Fruit fly (Drosophila melanogaster) whole organism, embryonic: ENCODE results near the gene CG5056.

Experiments
- ATbp ChIP-seq: fragments of 200-800 bp; sonication (Bioruptor generic); optimal IDR thresholded peaks from 2 replicates; lab custom pipeline; 2017; ENCODE audit warnings: missing biosample characterization, mild to moderate bottlenecking, missing genetic modification characterization, missing genetic modification reagents
- Antp ChIP-seq: fragments of 200-800 bp; sonication (Bioruptor generic); optimal IDR thresholded peaks from 3 replicates; lab custom pipeline; 2016; ENCODE audit warnings: missing biosample characterization, missing genetic modification characterization
- CG10654 ChIP-seq: fragments of 200-800 bp; sonication (Bioruptor generic); optimal IDR thresholded peaks from 2 replicates; lab custom pipeline; 2016; ENCODE audit warnings: missing biosample characterization, missing genetic modification characterization
- CG10979 ChIP-seq: fragments of 200-800 bp; sonication (Bioruptor generic); optimal IDR thresholded peaks from 2 replicates; lab custom pipeline; 2018; ENCODE audit warnings: missing biosample characterization, mild to moderate bottlenecking, missing genetic modification characterization, moderate library complexity
- CG11093 ChIP-seq: fragments of 200-800 bp; sonication (Bioruptor generic); IDR thresholded peaks from 3 replicates; pipeline ENCODE4 v1.3.6; 2022; ENCODE audit warnings: missing biosample characterization, missing genetic modification characterization
- CG1647 ChIP-seq: fragments of 200-800 bp; sonication (Bioruptor generic); optimal IDR thresholded peaks from 3 replicates; lab custom pipeline; 2016; ENCODE audit warnings: missing biosample characterization, missing genetic modification characterization
- CG16813 ChIP-seq: fragments of 200-800 bp; sonication (Bioruptor generic); IDR thresholded peaks from 3 replicates; pipeline ENCODE4 v1.3.6; 2022; ENCODE audit warnings: missing biosample characterization, missing genetic modification characterization; ENCODE audit not compliant: partially characterized antibody
- CG16863 ChIP-seq: fragments of 200-800 bp; sonication (Bioruptor generic); optimal IDR thresholded peaks from 3 replicates; lab custom pipeline; 2016; ENCODE audit warnings: missing biosample characterization, missing genetic modification characterization
- CG17328 ChIP-seq: fragments of 200-800 bp; sonication (Bioruptor generic); IDR thresholded peaks from 2 replicates; pipeline ENCODE4 v1.3.6; 2022; ENCODE audit warnings: missing biosample characterization, missing genetic modification characterization
- CG2116 ChIP-seq: fragments of 200-800 bp; sonication (Bioruptor generic); optimal IDR thresholded peaks from 3 replicates; lab custom pipeline; 2018; ENCODE audit warnings: missing biosample characterization, mild to moderate bottlenecking, missing genetic modification characterization
- CG2199 ChIP-seq: fragments of 200-800 bp; sonication (Bioruptor generic); IDR thresholded peaks from 3 replicates; pipeline ENCODE4 v1.3.6; 2022; ENCODE audit warnings: missing biosample characterization, missing genetic modification characterization
- CG30020 ChIP-seq: fragments of 200-800 bp; optimal IDR thresholded peaks from 2 replicates; lab custom pipeline; 2019; ENCODE audit warnings: missing biosample characterization, mild to moderate bottlenecking, missing genetic modification characterization, moderate library complexity
- CG31441 ChIP-seq: fragments of 200-800 bp; sonication (Bioruptor generic); IDR thresholded peaks from 2 replicates; pipeline ENCODE4 v1.3.6; 2022; ENCODE audit warnings: missing biosample characterization, missing genetic modification characterization
- CG32767 ChIP-seq: fragments of 200-800 bp; sonication (Bioruptor generic); IDR thresholded peaks from 2 replicates; pipeline ENCODE4 v1.3.6; 2022; ENCODE audit warnings: missing biosample characterization, missing genetic modification characterization
- CG3726 ChIP-seq: fragments of 200-800 bp; sonication (Bioruptor generic); IDR thresholded peaks from 3 replicates; pipeline ENCODE4, ENCODE4 v1.3.6; 2022; ENCODE audit warnings: missing biosample characterization, missing genetic modification characterization
- CG42726 ChIP-seq: fragments of 200-800 bp; sonication (Bioruptor generic); IDR thresholded peaks from 2 replicates; pipeline ENCODE4 v1.3.6; 2022; ENCODE audit warnings: missing biosample characterization, missing genetic modification characterization; ENCODE audit not compliant: partially characterized antibody
- CG4424 ChIP-seq: fragments of 200-800 bp; sonication (Bioruptor generic); optimal IDR thresholded peaks from 3 replicates; lab custom pipeline; 2016; ENCODE audit warnings: missing biosample characterization, missing genetic modification characterization
- CG4617 ChIP-seq: fragments of 200-800 bp; sonication (Bioruptor generic); optimal IDR thresholded peaks from 3 replicates; lab custom pipeline; 2016; ENCODE audit warnings: missing biosample characterization, missing genetic modification characterization, borderline replicate concordance
- CG6254 ChIP-seq: fragments of 200-800 bp; sonication (Bioruptor generic); optimal IDR thresholded peaks from 3 replicates; lab custom pipeline; 2017; ENCODE audit warnings: mild to moderate bottlenecking, missing biosample characterization, missing genetic modification reagents, missing genetic modification characterization
- CG6272 ChIP-seq: fragments of 200-800 bp; sonication (Bioruptor generic); IDR thresholded peaks from 2 replicates; pipeline ENCODE4 v1.3.6; 2022; ENCODE audit warnings: missing biosample characterization, missing genetic modification characterization
- CG6654 ChIP-seq: fragments of 200-800 bp; sonication (Bioruptor generic); optimal IDR thresholded peaks from 2 replicates; lab custom pipeline; 2017; ENCODE audit warnings: missing biosample characterization, mild to moderate bottlenecking, missing genetic modification characterization
- CG6683 ChIP-seq: fragments of 200-800 bp; sonication (Bioruptor generic); optimal IDR thresholded peaks from 2 replicates; lab custom pipeline; 2017; ENCODE audit warnings: missing biosample characterization, mild to moderate bottlenecking, missing genetic modification characterization, missing genetic modification reagents
- CG8388 ChIP-seq: fragments of 200-800 bp; sonication (Bioruptor generic); optimal IDR thresholded peaks from 2 replicates; lab custom pipeline; 2019; ENCODE audit warnings: missing biosample characterization, mild to moderate bottlenecking, missing genetic modification characterization, moderate library complexity
- CG9797 ChIP-seq: fragments of 200-800 bp; sonication (Bioruptor generic); optimal IDR thresholded peaks from 3 replicates; lab custom pipeline; 2018; ENCODE audit warnings: missing biosample characterization, mild to moderate bottlenecking, missing genetic modification characterization
- CHES-1-like ChIP-seq: fragments of 200-800 bp; sonication (Bioruptor generic); optimal IDR thresholded peaks from 2 replicates; lab custom pipeline; 2016; ENCODE audit warnings: missing biosample characterization, missing genetic modification characterization
- Dek ChIP-seq: fragments of 200-800 bp; sonication (Bioruptor generic); optimal IDR thresholded peaks from 3 replicates; lab custom pipeline; 2019; ENCODE audit warnings: missing biosample characterization, mild to moderate bottlenecking, missing genetic modification characterization, moderate library complexity
- Dip2 ChIP-seq: fragments of 200-800 bp; sonication (Bioruptor generic); IDR thresholded peaks from 2 replicates; pipeline ENCODE4 v1.3.6; 2022; ENCODE audit warnings: missing biosample characterization, missing genetic modification characterization
- Dip3 ChIP-seq: fragments of 200-800 bp; sonication (Bioruptor generic); optimal IDR thresholded peaks from 3 replicates; lab custom pipeline; 2016; ENCODE audit warnings: missing biosample characterization, missing genetic modification characterization
- H2.0 ChIP-seq: fragments of 200-800 bp; sonication (Bioruptor generic); IDR thresholded peaks from 2 replicates; pipeline ENCODE4 v1.3.6; 2022; ENCODE audit warnings: missing biosample characterization, missing genetic modification characterization
- Hr51 ChIP-seq, 2 experiments: fragments of 200-800 bp; sonication (Bioruptor generic); optimal IDR thresholded peaks; 2 replicates in 1 of 2; 3 replicates in 1 of 2; lab custom pipeline; 2016 to 2018; ENCODE audit warnings: missing biosample characterization in 2 of 2, missing genetic modification characterization in 2 of 2, mild to moderate bottlenecking in 1 of 2, moderate library complexity in 1 of 2
- Oaz ChIP-seq: fragments of 200-800 bp; sonication (Bioruptor generic); IDR thresholded peaks from 2 replicates; pipeline ENCODE4 v1.3.6; 2022; ENCODE audit warnings: missing biosample characterization, missing genetic modification characterization
- Side ChIP-seq: fragments of 200-800 bp; sonication (Bioruptor generic); optimal IDR thresholded peaks from 2 replicates; lab custom pipeline; 2016; ENCODE audit warnings: missing biosample characterization, missing genetic modification characterization
- Sry-δ ChIP-seq: fragments of 200-800 bp; sonication (Bioruptor generic); optimal IDR thresholded peaks from 2 replicates; lab custom pipeline; 2016; ENCODE audit warnings: missing biosample characterization, missing genetic modification characterization
- Ssrp ChIP-seq: fragments of 200-800 bp; sonication (Bioruptor generic); optimal IDR thresholded peaks from 2 replicates; lab custom pipeline; 2018; ENCODE audit warnings: missing biosample characterization, mild to moderate bottlenecking, missing genetic modification characterization, moderate library complexity
- YL-1 ChIP-seq: fragments of 200-800 bp; sonication (Bioruptor generic); optimal IDR thresholded peaks from 3 replicates; lab custom pipeline; 2017; ENCODE audit warnings: missing biosample characterization, mild to moderate bottlenecking, missing genetic modification characterization
- bab2 ChIP-seq: fragments of 200-800 bp; sonication (Bioruptor generic); optimal IDR thresholded peaks from 2 replicates; lab custom pipeline; 2016; ENCODE audit warnings: missing biosample characterization, missing genetic modification characterization
- chm ChIP-seq: fragments of 200-800 bp; sonication (Bioruptor generic); IDR thresholded peaks from 2 replicates; pipeline ENCODE4 v1.3.6; 2022; ENCODE audit warnings: missing biosample characterization, missing genetic modification characterization
- ci ChIP-seq: fragments of 200-800 bp; sonication (Bioruptor generic); IDR thresholded peaks from 3 replicates; pipeline ENCODE4 v1.3.6; 2022; ENCODE audit warnings: missing biosample characterization, missing genetic modification characterization
- gsb ChIP-seq: fragments of 200-800 bp; sonication (Bioruptor generic); IDR thresholded peaks from 2 replicates; pipeline ENCODE4 v1.3.6; 2022; ENCODE audit warnings: missing biosample characterization, missing genetic modification characterization
- gt ChIP-seq: fragments of 200-800 bp; sonication (Bioruptor generic); IDR thresholded peaks from 2 replicates; pipeline ENCODE4 v1.3.6; 2022; ENCODE audit warnings: missing biosample characterization, missing genetic modification characterization
- nom ChIP-seq: fragments of 200-800 bp; sonication (Bioruptor generic); optimal IDR thresholded peaks from 2 replicates; lab custom pipeline; 2017; ENCODE audit warnings: missing biosample characterization, missing genetic modification characterization, mild to moderate bottlenecking, moderate library complexity, missing genetic modification reagents
- onecut ChIP-seq: fragments of 200-800 bp; sonication (Bioruptor generic); IDR thresholded peaks from 2 replicates; pipeline ENCODE4 v1.3.6; 2022; ENCODE audit warnings: missing biosample characterization, missing genetic modification characterization
- pb ChIP-seq: fragments of 200-800 bp; sonication (Bioruptor generic); optimal IDR thresholded peaks from 3 replicates; lab custom pipeline; 2016; ENCODE audit warnings: missing biosample characterization, missing genetic modification characterization
- peb ChIP-seq: fragments of 200-800 bp; sonication (Bioruptor generic); IDR thresholded peaks from 2 replicates; pipeline ENCODE4 v1.3.6; 2022; ENCODE audit warnings: missing biosample characterization, missing genetic modification characterization
- pzg ChIP-seq: fragments of 200-800 bp; sonication (Bioruptor generic); optimal IDR thresholded peaks from 3 replicates; lab custom pipeline; 2018; ENCODE audit warnings: missing biosample characterization, mild to moderate bottlenecking, missing genetic modification characterization, moderate library complexity
- sc ChIP-seq, 3 experiments: fragments of >200 bp in 2 of 3; fragments of 200-800 bp in 1 of 3; sonication (Bioruptor generic) in 1 of 3; optimal IDR thresholded peaks; 2 replicates in 2 of 3; 3 replicates in 1 of 3; lab custom pipeline; 2017; ENCODE audit warnings: mild to moderate bottlenecking in 1 of 3, missing biosample characterization in 1 of 3, missing genetic modification characterization in 1 of 3, missing genetic modification reagents in 1 of 3
- slp2 ChIP-seq: fragments of 200-800 bp; sonication (Bioruptor generic); optimal IDR thresholded peaks from 2 replicates; lab custom pipeline; 2016; ENCODE audit warnings: missing biosample characterization, missing genetic modification characterization
- stwl ChIP-seq: fragments of 200-800 bp; sonication (Bioruptor generic); optimal IDR thresholded peaks from 3 replicates; lab custom pipeline; 2018; ENCODE audit warnings: missing biosample characterization, mild to moderate bottlenecking, missing genetic modification characterization, moderate library complexity
- tap ChIP-seq: fragments of 200-800 bp; optimal IDR thresholded peaks from 3 replicates; lab custom pipeline; 2019; ENCODE audit warnings: missing biosample characterization, mild to moderate bottlenecking, missing genetic modification characterization, moderate library complexity
- twi ChIP-seq: fragments of 200-800 bp; optimal IDR thresholded peaks from 2 replicates; lab custom pipeline; 2019; ENCODE audit warnings: missing biosample characterization, mild to moderate bottlenecking, missing genetic modification characterization, moderate library complexity
- usp ChIP-seq: fragments of >200 bp; optimal IDR thresholded peaks from 2 replicates; lab custom pipeline; 2017; ENCODE audit warnings: missing biosample characterization, missing genetic modification characterization
- zfh1 ChIP-seq: fragments of 200-800 bp; sonication (Bioruptor generic); IDR thresholded peaks from 3 replicates; pipeline ENCODE4 v1.3.6; 2022; ENCODE audit warnings: missing biosample characterization, missing genetic modification characterization

CG5056 gene

DNA sequence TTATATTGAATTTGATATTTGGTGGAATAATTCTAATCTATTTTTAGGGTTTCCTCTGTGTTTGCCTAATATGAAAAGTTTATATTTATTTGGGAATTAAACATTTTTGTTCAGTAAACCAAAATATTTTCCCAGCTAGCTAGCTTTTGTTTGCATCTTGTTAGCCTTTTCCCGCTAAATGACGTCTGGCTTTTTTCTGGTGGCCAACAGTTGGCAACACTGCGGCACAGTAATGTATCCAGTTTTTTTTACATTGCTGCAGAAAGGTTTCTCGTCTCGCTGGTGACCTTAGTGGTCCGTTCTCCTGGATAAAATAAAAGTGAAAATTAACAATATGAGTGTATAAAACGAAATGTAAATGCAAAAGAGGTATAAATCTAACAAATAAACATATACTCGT is 2.3 kb upstream of the CG5056 start, which contains the start of gene lft (continued):
- TF ChIP-seq ci (GFP tag; lab: Robert Waterston, UW) = 0 out of 3 replicates have a peak, but pooled peaks have one; percentile 24
- TF ChIP-seq gt (GFP tag; lab: Robert Waterston, UW) = no peak
- no peak for TF ChIP-seq CG16813
- no peak for TF ChIP-seq zfh1 (GFP tag; lab: Robert Waterston, UW)
- TF ChIP-seq CG6254 = no peak
- TF ChIP-seq bab2 (GFP tag; lab: Kevin White, UChicago) = no peak
- TF ChIP-seq CG11093 (GFP tag; lab: Robert Waterston, UW) = no peak
- TF ChIP-seq stwl (tag; lab: Kevin White, UChicago) = peak; percentile 7
- peak; percentile 2 for TF ChIP-seq CG9797 (GFP tag; lab: Kevin White, UChicago)
- TF ChIP-seq Dip2 (GFP tag; lab: Robert Waterston, UW) = no peak
- peak; percentile 8 for TF ChIP-seq CG4617 (GFP tag; lab: Kevin White, UChicago)
- no peak for TF ChIP-seq tap
- TF ChIP-seq CG2116 (GFP tag; lab: Kevin White, UChicago) = peak; percentile 16
- TF ChIP-seq CG31441 = no peak
- TF ChIP-seq Sry-δ (GFP tag; lab: Kevin White, UChicago) = peak; percentile 36
- TF ChIP-seq gsb (GFP tag; lab: Robert Waterston, UW) = no peak
- TF ChIP-seq H2.0 (GFP tag; lab: Robert Waterston, UW) = no peak
- TF ChIP-seq CG3726 (GFP tag; lab: Robert Waterston, UW) = no peak
- no peak for TF ChIP-seq CG6683 (GFP tag; lab: Kevin White, UChicago)
- no peak for TF ChIP-seq CHES-1-like (GFP tag; lab: Kevin White, UChicago)
- no peak for TF ChIP-seq twi
- TF ChIP-seq CG2199 (GFP tag; lab: Robert Waterston, UW) = 0 out of 3 replicates have a peak, but pooled peaks have one; percentile 45
- TF ChIP-seq slp2 (GFP tag; lab: Kevin White, UChicago) = no peak
- no peak for TF ChIP-seq Dip3 (GFP tag; lab: Kevin White, UChicago)
- no peak for TF ChIP-seq CG10979 (tag; lab: Kevin White, UChicago)
- TF ChIP-seq Antp = no peak
- no peak for TF ChIP-seq CG6654 (GFP tag; lab: Kevin White, UChicago)
- no peak for TF ChIP-seq CG6272
- TF ChIP-seq CG8388 = no peak
- TF ChIP-seq CG10654 (GFP tag; lab: Kevin White, UChicago) = no peak
- no peak for TF ChIP-seq Side (GFP tag; lab: Kevin White, UChicago)
- TF ChIP-seq Oaz (GFP tag; lab: Robert Waterston, UW) = no peak
- no peak for TF ChIP-seq CG32767 (GFP tag; lab: Robert Waterston, UW)
- no peak for TF ChIP-seq CG4424 (GFP tag; lab: Kevin White, UChicago)
- peak; percentile 24 for TF ChIP-seq pzg (GFP tag; lab: Kevin White, UChicago)
- no peak for TF ChIP-seq usp
- TF ChIP-seq ATbp (GFP tag; lab: Kevin White, UChicago) = no peak
- TF ChIP-seq nom (GFP tag; lab: Kevin White, UChicago) = peak; percentile 2
- TF ChIP-seq pb (GFP tag; lab: Kevin White, UChicago) = no peak
- TF ChIP-seq CG17328 (GFP tag; lab: Robert Waterston, UW) = no peak
- no peak for TF ChIP-seq onecut (GFP tag; lab: Robert Waterston, UW)
- peak; percentile 32 for TF ChIP-seq YL-1 (GFP tag; lab: Kevin White, UChicago)
- TF ChIP-seq sc (optimal IDR thresholded peaks at IDR 0.05; lab: Kevin White, UChicago) = no peak
- TF ChIP-seq sc (GFP tag; optimal IDR thresholded peaks at IDR 0.05; lab: Kevin White, UChicago) = no peak
- no peak for TF ChIP-seq Dek (tag; lab: Kevin White, UChicago)
- TF ChIP-seq peb (GFP tag; lab: Robert Waterston, UW) = no peak
- TF ChIP-seq CG30020 (tag; lab: Kevin White, UChicago) = peak; percentile 80
- no peak for TF ChIP-seq CG16863 (GFP tag; lab: Kevin White, UChicago)
- TF ChIP-seq chm = no peak
- no peak for TF ChIP-seq Ssrp (tag; lab: Kevin White, UChicago)
- TF ChIP-seq CG1647 (GFP tag; lab: Kevin White, UChicago) = no peak
- no peak for TF ChIP-seq CG42726 (GFP tag; lab: Robert Waterston, UW)
- TF ChIP-seq Hr51 (GFP tag; optimal IDR thresholded peaks at IDR 0.05; lab: Kevin White, UChicago) = no peak
